Worm (Caenorhabditis elegans) whole organism, L4 larva: ENCODE measurements around the gene Y67D2.2.

Source experiments
- F49E8.2 ChIP-seq: sonication (generic microtip); optimal IDR thresholded peaks from 2 replicates; lab custom pipeline; 2016; ENCODE audit warnings: missing compliant biosample characterization, mild to moderate bottlenecking, missing genetic modification characterization, borderline replicate concordance
- Y75B8A.6 ChIP-seq: fragments of 200-800 bp; sonication (Bioruptor generic); IDR thresholded peaks from 2 replicates; pipeline ENCODE4 v1.3.6; 2022; ENCODE audit warnings: missing genetic modification reagents, missing genetic modification characterization, missing compliant biosample characterization
- ces-1 ChIP-seq: fragments of 150-350 bp; sonication (generic microtip); optimal IDR thresholded peaks from 4 replicates; lab custom pipeline; 2014; ENCODE audit warnings: missing biosample characterization, missing genetic modification reagents, missing genetic modification characterization
- daf-8 ChIP-seq: fragments of 200-800 bp; sonication (Bioruptor generic); IDR thresholded peaks from 2 replicates; pipeline ENCODE4 v1.3.6; 2022; ENCODE audit warnings: missing genetic modification characterization, missing compliant biosample characterization
- fkh-10 ChIP-seq: fragments of 150-350 bp; optimal IDR thresholded peaks from 2 replicates; lab custom pipeline; 2014; ENCODE audit warnings: missing biosample characterization, missing genetic modification reagents, missing genetic modification characterization
- fos-1 ChIP-seq: fragments of 150-350 bp; optimal IDR thresholded peaks from 2 replicates; lab custom pipeline; 2014; ENCODE audit warnings: missing biosample characterization, missing genetic modification characterization
- hlh-30 ChIP-seq: sonication (generic microtip); optimal IDR thresholded peaks from 2 replicates; lab custom pipeline; 2017; ENCODE audit warnings: antibody characterized with exemption, mild to moderate bottlenecking, missing genetic modification characterization, missing compliant biosample characterization; ENCODE audit not compliant: insufficient read depth
- jun-1 ChIP-seq: fragments of 150-350 bp; optimal IDR thresholded peaks from 2 replicates; lab custom pipeline; 2014; ENCODE audit warnings: missing biosample characterization, missing genetic modification reagents, missing genetic modification characterization
- lim-7 ChIP-seq: fragments of 200-800 bp; sonication (Bioruptor generic); IDR thresholded peaks from 2 replicates; pipeline ENCODE4 v1.3.6; 2022; ENCODE audit warnings: missing genetic modification characterization, missing compliant biosample characterization
- lin-15B ChIP-seq: fragments of 150-350 bp; sonication (generic microtip); optimal IDR thresholded peaks from 3 replicates; lab custom pipeline; 2014; ENCODE audit warnings: missing biosample characterization, missing genetic modification characterization
- set-16 ChIP-seq: fragments of 200-800 bp; sonication (Bioruptor generic); IDR thresholded peaks from 2 replicates; pipeline ENCODE4 v1.3.6; 2022; ENCODE audit warnings: missing genetic modification reagents, missing genetic modification characterization, missing compliant biosample characterization
- vab-7 ChIP-seq: fragments of 200-800 bp; sonication (Bioruptor generic); IDR thresholded peaks from 2 replicates; pipeline ENCODE4 v1.3.6; 2022; ENCODE audit warnings: missing genetic modification reagents, missing genetic modification characterization, missing compliant biosample characterization

ce11 chrIII:1579001-1579400, 20.4 kb downstream of the Y67D2.2 start:
- peak; percentile 50 for TF ChIP-seq set-16 (GFP tag; lab: Robert Waterston, UW)
- no peak for TF ChIP-seq vab-7 (GFP tag; lab: Robert Waterston, UW)
- no peak for TF ChIP-seq fos-1
- TF ChIP-seq hlh-30 (tag; lab: Kevin White, UChicago), result no peak
- TF ChIP-seq F49E8.2 (tag; lab: Kevin White, UChicago), result no peak
- TF ChIP-seq lin-15B, result no peak
- no peak for TF ChIP-seq jun-1
- TF ChIP-seq fkh-10, result no peak
- no peak for TF ChIP-seq lim-7 (GFP tag; lab: Robert Waterston, UW)
- TF ChIP-seq Y75B8A.6 (GFP tag; lab: Robert Waterston, UW), result no peak
- no peak for TF ChIP-seq ces-1 (GFP tag; lab: Kevin White, UChicago)
- TF ChIP-seq daf-8 (GFP tag; lab: Robert Waterston, UW), result no peak
